Fruit fly (Drosophila melanogaster): ENCODE data around the gene CG44227.

The CG44227 gene

DNA sequence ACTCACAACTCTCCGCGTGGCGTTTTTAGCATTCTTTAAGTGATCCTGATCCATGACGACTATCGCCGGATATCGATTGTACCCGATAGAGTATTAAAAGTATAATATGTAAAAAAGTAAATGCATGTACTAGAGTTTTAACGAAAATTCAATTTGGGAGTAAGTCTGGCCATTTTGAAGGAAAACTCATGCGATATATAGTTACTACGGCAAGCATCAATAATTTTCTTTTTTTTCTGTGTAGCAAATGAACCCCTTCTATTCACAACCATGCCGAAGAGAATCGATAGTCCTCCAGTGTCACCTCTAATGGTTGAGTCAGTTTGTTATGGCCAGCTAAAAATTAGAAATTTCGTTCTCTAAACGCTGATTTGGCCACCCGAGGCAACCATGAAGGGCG lies 32.2 kb downstream of the CG44227 start, which contains the start of the genes Sys1 and Dhod (continued):
- peak; percentile 76 for TF ChIP-seq HmgZ (tag; optimal IDR thresholded peaks at IDR 0.05)
- peak; percentile 90 for TF ChIP-seq slbo (GFP tag; IDR thresholded peaks at IDR 0.05)
- peak; percentile 31; the same call in 1 of the 2 replicates for TF ChIP-seq CG17328 (GFP tag; IDR thresholded peaks at IDR 0.05)
- no peak for TF ChIP-seq insv (GFP tag; optimal IDR thresholded peaks at IDR 0.05)
- TF ChIP-seq CG2120 (GFP tag; optimal IDR thresholded peaks at IDR 0.05), result peak; percentile 86
- no peak for TF ChIP-seq CG10565 (GFP tag; optimal IDR thresholded peaks at IDR 0.05)
- no peak for TF ChIP-seq CG3065 (GFP tag; optimal IDR thresholded peaks at IDR 0.05)
- peak; percentile 90 for TF ChIP-seq Sry-δ (GFP tag; optimal IDR thresholded peaks at IDR 0.05)
- no peak for TF ChIP-seq crp (GFP tag; optimal IDR thresholded peaks at IDR 0.05)
- TF ChIP-seq gcm (GFP tag; optimal IDR thresholded peaks at IDR 0.05), result no peak
- TF ChIP-seq run (tag; optimal IDR thresholded peaks at IDR 0.05), result no peak
- 0 out of 2 replicates have a peak, but pooled peaks have one; percentile 37 for TF ChIP-seq cas (GFP tag; IDR thresholded peaks at IDR 0.05)
- peak; percentile 41 for TF ChIP-seq cato (GFP tag; optimal IDR thresholded peaks at IDR 0.05; ENCODE audit: borderline replicate concordance)
- TF ChIP-seq bab2 (GFP tag; optimal IDR thresholded peaks at IDR 0.05), result peak; percentile 49
- TF ChIP-seq BtbVII (GFP tag; optimal IDR thresholded peaks at IDR 0.05), result no peak
- peak; percentile 51 for TF ChIP-seq CG8290 (GFP tag; optimal IDR thresholded peaks at IDR 0.05)
- peak; percentile 13 to 58 for TF ChIP-seq CG8290 (tag; optimal IDR thresholded peaks at IDR 0.05)
- TF ChIP-seq Eip74EF (GFP tag; optimal IDR thresholded peaks at IDR 0.05), result no peak
- TF ChIP-seq Kr (GFP tag; optimal IDR thresholded peaks at IDR 0.05), result peak; percentile 10
- peak; percentile 33; the same call in 1 of the 2 replicates for TF ChIP-seq Taf1 (GFP tag; IDR thresholded peaks at IDR 0.05)
- TF ChIP-seq phol (tag; optimal IDR thresholded peaks at IDR 0.05), result peak; percentile 74
- TF ChIP-seq HmgD (GFP tag; optimal IDR thresholded peaks at IDR 0.05), result peak; percentile 12
- TF ChIP-seq Gug (GFP tag; IDR thresholded peaks at IDR 0.05), result peak; percentile 81
- TF ChIP-seq CG11504 (tag; optimal IDR thresholded peaks at IDR 0.05), result peak; percentile 58
- TF ChIP-seq Stat92E (GFP tag; optimal IDR thresholded peaks at IDR 0.05), result no peak
- peak; percentile 4 for TF ChIP-seq Sox100B (GFP tag; optimal IDR thresholded peaks at IDR 0.05)
- no peak for TF ChIP-seq sima (GFP tag; optimal IDR thresholded peaks at IDR 0.05)
- peak; percentile 85; the same call in 2 of the 3 replicates for TF ChIP-seq CG34422 (GFP tag; IDR thresholded peaks at IDR 0.05)
- peak; percentile 57 for TF ChIP-seq CG18262 (tag; optimal IDR thresholded peaks at IDR 0.05)
- TF ChIP-seq unc-4 (GFP tag; IDR thresholded peaks at IDR 0.05; ENCODE audit: partially characterized antibody), result peak; percentile 87
- peak; percentile 70 for TF ChIP-seq CG4424 (GFP tag; optimal IDR thresholded peaks at IDR 0.05)
- TF ChIP-seq zf30C (GFP tag; optimal IDR thresholded peaks at IDR 0.05), result peak; percentile 83
- TF ChIP-seq CG30020 (tag; optimal IDR thresholded peaks at IDR 0.05), result peak; percentile 45
- no peak for TF ChIP-seq yki (optimal IDR thresholded peaks at IDR 0.05)
- TF ChIP-seq CG6854 (GFP tag; optimal IDR thresholded peaks at IDR 0.05), result no peak
- peak; percentile 67 for TF ChIP-seq CG13424 (tag; optimal IDR thresholded peaks at IDR 0.05)
- peak; percentile 77 for TF ChIP-seq CG7786 (GFP tag; optimal IDR thresholded peaks at IDR 0.05)
- peak; percentile 49 for TF ChIP-seq shn (GFP tag; optimal IDR thresholded peaks at IDR 0.05)
- peak; percentile 72 for TF ChIP-seq NC2β (GFP tag; optimal IDR thresholded peaks at IDR 0.05)
- peak; percentile 76 for TF ChIP-seq CG13775 (GFP tag; optimal IDR thresholded peaks at IDR 0.05)
- TF ChIP-seq pzg (GFP tag; optimal IDR thresholded peaks at IDR 0.05), result peak; percentile 54
- no peak for TF ChIP-seq CG4707 (GFP tag; optimal IDR thresholded peaks at IDR 0.05)
- TF ChIP-seq NfI (GFP tag; optimal IDR thresholded peaks at IDR 0.05), result peak; percentile 55
- TF ChIP-seq Xbp1 (GFP tag; optimal IDR thresholded peaks at IDR 0.05), result peak; percentile 76
- TF ChIP-seq CG4730 (GFP tag; IDR thresholded peaks at IDR 0.05), result peak; percentile 53
- TF ChIP-seq CG10274 (GFP tag; optimal IDR thresholded peaks at IDR 0.05), result no peak
- TF ChIP-seq danr (GFP tag; IDR thresholded peaks at IDR 0.05), result no peak
- peak; percentile 75 for TF ChIP-seq CG30403 (GFP tag; optimal IDR thresholded peaks at IDR 0.05)
- peak; percentile 45; the same call in 1 of the 2 replicates for TF ChIP-seq CG4404 (GFP tag; IDR thresholded peaks at IDR 0.05)
- peak; percentile 49; the same call in 1 of the 2 replicates for TF ChIP-seq CG8765 (GFP tag; IDR thresholded peaks at IDR 0.05)
- TF ChIP-seq CG9817 (tag; optimal IDR thresholded peaks at IDR 0.05), result peak; percentile 56
